Worm (Caenorhabditis elegans) whole organism, L1 larva: Measurements from ENCODE around the gene F28A12.10.

ENCODE experiments used
- C16A3.4 ChIP-seq: fragments of 150-350 bp; optimal IDR thresholded peaks from 2 replicates; lab custom pipeline; 2014; ENCODE audit warnings: missing biosample characterization, missing genetic modification characterization
- C34B4.2 ChIP-seq: sonication (generic microtip); optimal IDR thresholded peaks from 2 replicates; lab custom pipeline; 2017; ENCODE audit warnings: mild to moderate bottlenecking, missing genetic modification characterization, missing compliant biosample characterization
- F16B12.6 ChIP-seq: fragments of 150-350 bp; optimal IDR thresholded peaks from 2 replicates; lab custom pipeline; 2014; ENCODE audit warnings: missing biosample characterization, missing genetic modification characterization
- Y116A8C.19 ChIP-seq: sonication (generic microtip); optimal IDR thresholded peaks from 2 replicates; lab custom pipeline; 2016; ENCODE audit warnings: missing compliant biosample characterization, missing genetic modification characterization, borderline replicate concordance
- ama-1 ChIP-seq: fragments of 150-350 bp; optimal IDR thresholded peaks from 2 replicates; lab custom pipeline; 2014
- blmp-1 ChIP-seq: fragments of 150-350 bp; optimal IDR thresholded peaks from 2 replicates; lab custom pipeline; 2014; ENCODE audit warnings: missing biosample characterization, missing genetic modification characterization
- ceh-63 ChIP-seq: fragments of 200-800 bp; sonication (Bioruptor generic); optimal IDR thresholded peaks from 2 replicates; lab custom pipeline; 2018; ENCODE audit warnings: mild to moderate bottlenecking, missing genetic modification characterization, missing compliant biosample characterization
- ceh-8 ChIP-seq: fragments of 200-800 bp; sonication (Bioruptor generic); optimal IDR thresholded peaks from 2 replicates; lab custom pipeline; 2018; ENCODE audit warnings: mild to moderate bottlenecking, missing genetic modification characterization, moderate library complexity, missing compliant biosample characterization
- ceh-82 ChIP-seq, 3 experiments: fragments of 150-350 bp in 1 of 3; sonication (generic microtip) in 2 of 3; optimal IDR thresholded peaks; 2 replicates each; lab custom pipeline; 2014 to 2017; ENCODE audit warnings: missing biosample characterization in 3 of 3, missing genetic modification characterization in 3 of 3
- ceh-88 ChIP-seq: fragments of 200-800 bp; sonication (Bioruptor generic); IDR thresholded peaks from 2 replicates; pipeline ENCODE4 v1.3.6; 2022; ENCODE audit warnings: missing genetic modification characterization, missing compliant biosample characterization
- ceh-90 ChIP-seq: sonication (generic microtip); optimal IDR thresholded peaks from 2 replicates; lab custom pipeline; 2016; ENCODE audit warnings: missing genetic modification characterization, missing compliant biosample characterization
- dpl-1 ChIP-seq, 3 experiments: fragments of 150-350 bp in 2 of 3; sonication (generic microtip) in 1 of 3; optimal IDR thresholded peaks; 2 replicates each; lab custom pipeline; 2014 to 2017; ENCODE audit warnings: missing biosample characterization in 3 of 3, missing genetic modification characterization in 3 of 3, missing genetic modification reagents in 3 of 3
- efl-1 ChIP-seq, 4 experiments: fragments of 150-350 bp; optimal IDR thresholded peaks in 3 of 4; peaks in 1 of 4; 1 replicate in 1 of 4; 2 replicates in 3 of 4; lab custom pipeline; 2014; ENCODE audit warnings: missing biosample characterization in 2 of 4, missing genetic modification characterization in 2 of 4, missing genetic modification reagents in 2 of 4
- egl-13 ChIP-seq: sonication (generic microtip); optimal IDR thresholded peaks from 2 replicates; lab custom pipeline; 2016; ENCODE audit warnings: missing genotype, missing genetic modification reagents, missing genetic modification characterization, missing compliant biosample characterization
- elt-2 ChIP-seq: sonication (generic microtip); optimal IDR thresholded peaks from 2 replicates; lab custom pipeline; 2016; ENCODE audit warnings: missing genetic modification characterization, mild to moderate bottlenecking, inconsistent platforms, missing compliant biosample characterization, missing genetic modification reagents
- elt-3 ChIP-seq, 6 experiments: fragments of 150-350 bp in 1 of 6; sonication (generic microtip); optimal IDR thresholded peaks; 2 replicates each; lab custom pipeline; 2017 to 2018; ENCODE audit warnings: missing biosample characterization in 6 of 6, missing genetic modification characterization in 6 of 6, inconsistent platforms in 1 of 6
- ets-5 ChIP-seq: fragments of 200-800 bp; sonication (Bioruptor generic); IDR thresholded peaks from 2 replicates; pipeline ENCODE4 v1.3.6; 2022; ENCODE audit warnings: missing genetic modification characterization, missing compliant biosample characterization
- fkh-8 ChIP-seq: sonication (generic microtip); optimal IDR thresholded peaks from 2 replicates; lab custom pipeline; 2016; ENCODE audit warnings: mild to moderate bottlenecking, missing genetic modification characterization, missing compliant biosample characterization
- fos-1 ChIP-seq: fragments of 150-350 bp; optimal IDR thresholded peaks from 2 replicates; lab custom pipeline; 2014; ENCODE audit warnings: missing biosample characterization, missing genetic modification characterization
- grh-1 ChIP-seq: fragments of 200-800 bp; sonication (Bioruptor generic); IDR thresholded peaks from 2 replicates; pipeline ENCODE4 v1.3.6; 2022; ENCODE audit warnings: missing genetic modification reagents, missing genetic modification characterization, missing compliant biosample characterization
- hlh-17 ChIP-seq: fragments of 200-800 bp; sonication (Bioruptor generic); optimal IDR thresholded peaks from 2 replicates; lab custom pipeline; 2018; ENCODE audit warnings: missing genetic modification characterization, mild to moderate bottlenecking, missing compliant biosample characterization, moderate library complexity, borderline replicate concordance
- irx-1 ChIP-seq: sonication (generic microtip); optimal IDR thresholded peaks from 2 replicates; lab custom pipeline; 2016; ENCODE audit warnings: missing genetic modification characterization, missing compliant biosample characterization
- isw-1 ChIP-seq: fragments of 200-800 bp; sonication (Bioruptor generic); IDR thresholded peaks from 2 replicates; pipeline ENCODE4 v1.3.6; 2022; ENCODE audit warnings: missing genetic modification characterization, missing compliant biosample characterization
- jun-1 ChIP-seq: fragments of 150-350 bp; optimal IDR thresholded peaks from 2 replicates; lab custom pipeline; 2014; ENCODE audit warnings: missing biosample characterization, missing genetic modification reagents, missing genetic modification characterization
- lin-13 ChIP-seq: fragments of 150-350 bp; optimal IDR thresholded peaks from 2 replicates; lab custom pipeline; 2014; ENCODE audit warnings: missing biosample characterization, missing genetic modification reagents, missing genetic modification characterization
- lin-39 ChIP-seq: fragments of 150-350 bp; optimal IDR thresholded peaks from 2 replicates; lab custom pipeline; 2014; ENCODE audit warnings: missing biosample characterization, missing genetic modification reagents, missing genetic modification characterization
- lsy-2 ChIP-seq, 2 experiments: fragments of 150-350 bp; optimal IDR thresholded peaks; 2 replicates each; lab custom pipeline; 2014; ENCODE audit warnings: missing biosample characterization in 2 of 2, missing genetic modification characterization in 2 of 2
- mab-9 ChIP-seq: fragments of 200-800 bp; sonication (Bioruptor generic); IDR thresholded peaks from 2 replicates; pipeline ENCODE4 v1.3.6; 2022; ENCODE audit warnings: missing genetic modification reagents, missing genetic modification characterization, missing compliant biosample characterization
- nhr-11 ChIP-seq: fragments of 150-350 bp; optimal IDR thresholded peaks from 2 replicates; lab custom pipeline; 2014; ENCODE audit warnings: missing biosample characterization, missing genetic modification characterization
- nhr-12 ChIP-seq: sonication (generic microtip); optimal IDR thresholded peaks from 2 replicates; lab custom pipeline; 2017; ENCODE audit warnings: missing biosample characterization, missing genetic modification characterization
- nhr-28 ChIP-seq: fragments of 150-350 bp; optimal IDR thresholded peaks from 2 replicates; lab custom pipeline; 2014; ENCODE audit warnings: missing biosample characterization, missing genetic modification characterization
- nhr-71 ChIP-seq: sonication (generic microtip); optimal IDR thresholded peaks from 2 replicates; lab custom pipeline; 2016; ENCODE audit warnings: mild to moderate bottlenecking, missing genetic modification characterization, moderate library complexity, missing compliant biosample characterization
- nhr-76 ChIP-seq: sonication (generic microtip); optimal IDR thresholded peaks from 2 replicates; lab custom pipeline; 2017; ENCODE audit warnings: missing biosample characterization, missing genetic modification characterization
- nhr-85 ChIP-seq: sonication (generic microtip); peaks from one replicate; lab custom pipeline; 2016; ENCODE audit warnings: missing genetic modification characterization, inconsistent platforms, missing compliant biosample characterization
- nhr-90 ChIP-seq: sonication (generic microtip); optimal IDR thresholded peaks from 2 replicates; lab custom pipeline; 2016; ENCODE audit warnings: mild to moderate bottlenecking, missing genetic modification characterization, missing compliant biosample characterization; ENCODE audit not compliant: poor library complexity
- pag-3 ChIP-seq: sonication (generic microtip); optimal IDR thresholded peaks from 2 replicates; lab custom pipeline; 2017; ENCODE audit warnings: missing genetic modification characterization, mild to moderate bottlenecking, missing compliant biosample characterization, antibody characterized with exemption, borderline replicate concordance; ENCODE audit not compliant: insufficient read depth
- pax-3 ChIP-seq: fragments of 200-800 bp; sonication (Bioruptor generic); optimal IDR thresholded peaks from 2 replicates; lab custom pipeline; 2018; ENCODE audit warnings: mild to moderate bottlenecking, missing genetic modification characterization, moderate library complexity, missing compliant biosample characterization
- rnt-1 ChIP-seq: sonication (generic microtip); optimal IDR thresholded peaks from 2 replicates; lab custom pipeline; 2016; ENCODE audit warnings: mild to moderate bottlenecking, missing genetic modification characterization, moderate library complexity, missing compliant biosample characterization
- snpc-4 ChIP-seq: fragments of 150-350 bp; optimal IDR thresholded peaks from 2 replicates; lab custom pipeline; 2014; ENCODE audit warnings: missing biosample characterization, missing genetic modification characterization
- snu-23 ChIP-seq: sonication (generic microtip); optimal IDR thresholded peaks from 2 replicates; lab custom pipeline; 2016; ENCODE audit warnings: missing genetic modification characterization, missing compliant biosample characterization
- sptf-1 ChIP-seq: fragments of 150-350 bp; optimal IDR thresholded peaks from 2 replicates; lab custom pipeline; 2014; ENCODE audit warnings: missing biosample characterization, missing genetic modification characterization
- sup-37 ChIP-seq: fragments of 200-800 bp; sonication (Bioruptor generic); optimal IDR thresholded peaks from 2 replicates; lab custom pipeline; 2018; ENCODE audit warnings: mild to moderate bottlenecking, missing genetic modification characterization, missing compliant biosample characterization
- swsn-7 ChIP-seq: sonication (generic microtip); optimal IDR thresholded peaks from 2 replicates; lab custom pipeline; 2016; ENCODE audit warnings: missing genetic modification characterization, missing compliant biosample characterization
- tbx-2 ChIP-seq: sonication (generic microtip); optimal IDR thresholded peaks from 2 replicates; lab custom pipeline; 2016; ENCODE audit warnings: missing genetic modification characterization, missing compliant biosample characterization
- unc-98 ChIP-seq: fragments of 200-800 bp; sonication (Bioruptor generic); IDR thresholded peaks from 2 replicates; pipeline ENCODE4 v1.3.6; 2022; ENCODE audit warnings: missing genetic modification characterization, missing compliant biosample characterization
- vab-15 ChIP-seq: sonication (generic microtip); optimal IDR thresholded peaks from 2 replicates; lab custom pipeline; 2017; ENCODE audit warnings: missing genotype, mild to moderate bottlenecking, missing genetic modification characterization, missing compliant biosample characterization
- zag-1 ChIP-seq: fragments of 150-350 bp; optimal IDR thresholded peaks from 2 replicates; lab custom pipeline; 2014; ENCODE audit warnings: missing biosample characterization, missing genetic modification characterization
- zip-4 ChIP-seq: fragments of 200-800 bp; sonication (Bioruptor generic); optimal IDR thresholded peaks from 2 replicates; lab custom pipeline; 2018; ENCODE audit warnings: mild to moderate bottlenecking, missing genetic modification characterization, moderate library complexity, missing compliant biosample characterization
- ztf-11 ChIP-seq, 2 experiments: sonication (generic microtip); optimal IDR thresholded peaks; 2 replicates each; lab custom pipeline; 2016 to 2017; ENCODE audit warnings: missing genetic modification characterization in 2 of 2, missing biosample characterization in 1 of 2, missing compliant biosample characterization in 1 of 2
- ztf-4 ChIP-seq: fragments of 150-350 bp; optimal IDR thresholded peaks from 2 replicates; lab custom pipeline; 2014; ENCODE audit warnings: missing biosample characterization, missing genetic modification characterization

The F28A12.10 gene

DNA sequence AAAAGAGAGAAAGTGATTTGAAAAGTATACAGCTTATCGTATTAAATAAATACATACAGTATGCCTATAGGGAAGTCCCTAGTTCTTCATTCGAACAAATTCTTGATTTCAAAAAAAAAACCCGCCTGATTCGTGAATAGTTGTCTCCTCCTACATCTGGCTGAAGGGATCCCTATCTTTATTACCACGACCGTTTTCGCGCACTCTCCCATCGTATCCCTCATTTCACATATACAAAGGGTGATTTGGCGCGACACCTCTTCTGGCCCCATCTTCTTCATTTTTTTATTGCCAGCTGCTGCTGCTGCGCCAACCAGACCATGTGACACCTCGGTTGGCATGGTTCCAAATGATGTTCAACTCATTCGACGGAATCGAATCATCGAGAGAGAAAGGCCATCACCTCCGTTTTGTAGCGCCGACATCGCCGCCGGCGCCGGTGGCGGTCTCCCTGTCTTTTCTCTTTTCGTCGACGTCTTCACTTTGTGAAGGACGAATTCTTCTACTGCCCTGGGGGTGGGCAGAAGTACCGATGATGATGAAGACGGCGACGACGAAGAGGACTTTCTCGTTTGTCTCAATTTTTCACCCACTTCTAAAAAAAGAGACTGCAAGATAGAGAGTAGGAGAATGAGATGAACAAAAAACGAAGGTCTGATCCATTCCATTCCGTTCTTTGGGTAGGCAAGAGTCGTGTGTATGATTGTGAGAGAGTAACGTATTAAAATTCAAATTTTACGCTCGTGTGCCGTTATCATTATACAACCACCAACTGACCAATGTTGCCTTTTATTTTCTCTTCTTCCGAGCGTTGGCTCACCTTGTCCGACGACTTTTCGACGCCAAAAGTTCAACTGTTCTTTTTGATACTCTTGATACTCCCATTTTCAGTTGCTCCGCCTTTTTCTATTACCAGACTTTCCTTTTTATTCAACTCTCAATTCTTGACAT is 24.8 kb upstream of the F28A12.10 start (continued):
- TF ChIP-seq blmp-1 (tag; lab: Kevin White, UChicago) (peak; percentile 94), mab-9 (GFP tag; lab: Robert Waterston, UW) (no peak), fos-1 (tag; lab: Kevin White, UChicago) (no peak), zag-1 (tag; lab: Kevin White, UChicago) (no peak), jun-1 (tag; lab: Kevin White, UChicago) (no peak), ztf-4 (tag; lab: Kevin White, UChicago) (no peak), snpc-4 (tag; lab: Kevin White, UChicago) (peak; percentile 4), swsn-7 (tag; lab: Kevin White, UChicago) (peak; percentile 6), sup-37 (GFP tag; lab: Kevin White, UChicago) (no peak), vab-15 (no peak), dpl-1 (GFP tag; optimal IDR thresholded peaks at IDR 0.05; lab: Kevin White, UChicago) (no peak), ceh-88 (GFP tag; lab: Robert Waterston, UW) (no peak), grh-1 (GFP tag; lab: Robert Waterston, UW) (peak; percentile 62; the same call in 1 of the 2 replicates), ceh-90 (no peak), ceh-8 (no peak), unc-98 (GFP tag; lab: Robert Waterston, UW) (no peak), snu-23 (GFP tag; lab: Kevin White, UChicago) (peak; percentile 71), C34B4.2 (tag; lab: Kevin White, UChicago) (no peak), nhr-85 (tag; lab: Kevin White, UChicago) (peak; percentile 99), pax-3 (tag; lab: Kevin White, UChicago) (no peak), Y116A8C.19 (tag; lab: Kevin White, UChicago) (no peak), nhr-90 (tag; lab: Kevin White, UChicago) (peak; percentile 85), egl-13 (tag; lab: Kevin White, UChicago) (no peak), elt-3 (tag; optimal IDR thresholded peaks at IDR 0.05; lab: Kevin White, UChicago) (peak in 4 of 6 experiments; percentile 13 to 64 (median 35)), lin-13 (GFP tag; lab: Kevin White, UChicago) (peak; percentile 4), nhr-28 (no peak), ceh-82 (tag; optimal IDR thresholded peaks at IDR 0.05; lab: Kevin White, UChicago) (peak in 1 of 3 experiments; percentile 19), rnt-1 (no peak), pag-3 (tag; lab: Kevin White, UChicago) (peak; percentile 19), lsy-2 (tag; optimal IDR thresholded peaks at IDR 0.05; lab: Kevin White, UChicago) (peak; percentile 22 to 39), nhr-12 (tag; lab: Kevin White, UChicago) (no peak), fkh-8 (no peak), C16A3.4 (tag; lab: Kevin White, UChicago) (peak; percentile 34), ama-1 (lab: Kevin White, UChicago) (no peak), zip-4 (GFP tag; lab: Kevin White, UChicago) (no peak), irx-1 (tag; lab: Kevin White, UChicago) (peak; percentile 60), nhr-76 (tag; lab: Kevin White, UChicago) (no peak), elt-2 (tag; lab: Kevin White, UChicago) (no peak), nhr-11 (tag; lab: Kevin White, UChicago) (no peak), tbx-2 (tag; lab: Kevin White, UChicago) (peak; percentile 53), F16B12.6 (no peak), ets-5 (GFP tag; lab: Robert Waterston, UW) (no peak), lin-39 (tag; lab: Kevin White, UChicago) (no peak), ceh-63 (GFP tag; lab: Kevin White, UChicago) (no peak), isw-1 (GFP tag; lab: Robert Waterston, UW) (no peak), ztf-11 (tag; optimal IDR thresholded peaks at IDR 0.05; lab: Kevin White, UChicago) (no peak), hlh-17 (GFP tag; lab: Kevin White, UChicago) (no peak), sptf-1 (tag; lab: Kevin White, UChicago) (no peak), nhr-71 (peak; percentile 86), efl-1 (optimal IDR thresholded peaks at IDR 0.05; lab: Kevin White, UChicago) (no peak), efl-1 (GFP tag; optimal IDR thresholded peaks at IDR 0.05 in 1 of 2; lab: Kevin White, UChicago) (peak in 1 of 2 experiments; percentile 75)
